Fruit fly (Drosophila melanogaster) whole organism, embryonic: ENCODE data around the gene wisp.

Experiments used
- Awh ChIP-seq: fragments of 200-800 bp; sonication (Bioruptor generic); IDR thresholded peaks from 2 replicates; pipeline ENCODE4, ENCODE4 v1.3.6; 2022; ENCODE audit warnings: missing biosample characterization, missing genetic modification characterization
- CG10274 ChIP-seq: fragments of 200-800 bp; sonication (Bioruptor generic); optimal IDR thresholded peaks from 3 replicates; lab custom pipeline; 2017; ENCODE audit warnings: missing biosample characterization, mild to moderate bottlenecking, missing genetic modification characterization
- CG10543 ChIP-seq: fragments of 200-800 bp; sonication (Bioruptor generic); optimal IDR thresholded peaks from 3 replicates; lab custom pipeline; 2017; ENCODE audit warnings: missing biosample characterization, mild to moderate bottlenecking, missing genetic modification characterization, moderate library complexity
- CG13775 ChIP-seq: fragments of 200-800 bp; sonication (Bioruptor generic); optimal IDR thresholded peaks from 3 replicates; lab custom pipeline; 2017; ENCODE audit warnings: missing biosample characterization, mild to moderate bottlenecking, missing genetic modification characterization
- CG15269 ChIP-seq: fragments of 200-800 bp; sonication (Bioruptor generic); optimal IDR thresholded peaks from 2 replicates; lab custom pipeline; 2018; ENCODE audit warnings: missing biosample characterization, mild to moderate bottlenecking, missing genetic modification characterization, moderate library complexity
- CG3163 ChIP-seq: fragments of 200-800 bp; sonication (Bioruptor generic); optimal IDR thresholded peaks from 3 replicates; lab custom pipeline; 2016; ENCODE audit warnings: missing biosample characterization, missing genetic modification characterization
- CG32767 ChIP-seq: fragments of 200-800 bp; sonication (Bioruptor generic); IDR thresholded peaks from 2 replicates; pipeline ENCODE4 v1.3.6; 2022; ENCODE audit warnings: missing biosample characterization, missing genetic modification characterization
- CG43689 ChIP-seq: fragments of 200-800 bp; sonication (Bioruptor generic); IDR thresholded peaks from 2 replicates; pipeline ENCODE4 v1.3.6; 2022; ENCODE audit warnings: missing biosample characterization, missing genetic modification characterization
- CG5245 ChIP-seq: fragments of 200-800 bp; sonication (Bioruptor generic); optimal IDR thresholded peaks from 3 replicates; lab custom pipeline; 2016; ENCODE audit warnings: missing biosample characterization, missing genetic modification characterization
- CG6683 ChIP-seq: fragments of 200-800 bp; sonication (Bioruptor generic); optimal IDR thresholded peaks from 2 replicates; lab custom pipeline; 2017; ENCODE audit warnings: missing biosample characterization, mild to moderate bottlenecking, missing genetic modification characterization, missing genetic modification reagents
- CG7357 ChIP-seq: fragments of 200-800 bp; sonication (Bioruptor generic); IDR thresholded peaks from 3 replicates; pipeline ENCODE4 v1.3.6; 2022; ENCODE audit warnings: missing biosample characterization, missing genetic modification characterization
- CG7928 ChIP-seq: fragments of 200-800 bp; sonication (Bioruptor generic); optimal IDR thresholded peaks from 2 replicates; lab custom pipeline; 2017; ENCODE audit warnings: missing biosample characterization, mild to moderate bottlenecking, missing genetic modification characterization
- CG8765 ChIP-seq: fragments of 200-800 bp; sonication (Bioruptor generic); IDR thresholded peaks from 2 replicates; pipeline ENCODE4 v1.3.6; 2022; ENCODE audit warnings: missing biosample characterization, missing genetic modification characterization
- CG8944 ChIP-seq: fragments of 200-800 bp; sonication (Bioruptor generic); optimal IDR thresholded peaks from 3 replicates; lab custom pipeline; 2016; ENCODE audit warnings: missing biosample characterization, missing genetic modification characterization
- CG9609 ChIP-seq: fragments of 200-800 bp; sonication (Bioruptor generic); optimal IDR thresholded peaks from 3 replicates; lab custom pipeline; 2016; ENCODE audit warnings: missing biosample characterization, missing genetic modification characterization
- CTCF ChIP-seq: fragments of 200-800 bp; sonication (Bioruptor generic); optimal IDR thresholded peaks from 2 replicates; lab custom pipeline; 2017; ENCODE audit warnings: missing biosample characterization, mild to moderate bottlenecking, missing genetic modification characterization, moderate library complexity
- D19A ChIP-seq: fragments of 200-800 bp; optimal IDR thresholded peaks from 3 replicates; lab custom pipeline; 2019; ENCODE audit warnings: missing biosample characterization, mild to moderate bottlenecking, missing genetic modification characterization, moderate library complexity
- D19B ChIP-seq: fragments of 200-800 bp; sonication (Bioruptor generic); optimal IDR thresholded peaks from 2 replicates; lab custom pipeline; 2017; ENCODE audit warnings: missing biosample characterization, mild to moderate bottlenecking, missing genetic modification characterization
- Deaf1 ChIP-seq: fragments of 200-800 bp; optimal IDR thresholded peaks from 3 replicates; lab custom pipeline; 2019; ENCODE audit warnings: missing biosample characterization, mild to moderate bottlenecking, missing genetic modification characterization, moderate library complexity
- Doc2 ChIP-seq: fragments of 200-800 bp; sonication (Bioruptor generic); IDR thresholded peaks from 2 replicates; pipeline ENCODE4 v1.3.6; 2022; ENCODE audit warnings: missing biosample characterization, missing genetic modification characterization
- Fer3 ChIP-seq: fragments of 200-800 bp; sonication (Bioruptor generic); optimal IDR thresholded peaks from 2 replicates; lab custom pipeline; 2018; ENCODE audit warnings: missing biosample characterization, mild to moderate bottlenecking, missing genetic modification characterization, moderate library complexity
- HmgZ ChIP-seq: fragments of 200-800 bp; sonication (Bioruptor generic); optimal IDR thresholded peaks from 2 replicates; lab custom pipeline; 2018; ENCODE audit warnings: missing biosample characterization, mild to moderate bottlenecking, missing genetic modification characterization
- Neu2 ChIP-seq: fragments of 200-800 bp; sonication (Bioruptor generic); optimal IDR thresholded peaks from 3 replicates; lab custom pipeline; 2016; ENCODE audit warnings: missing biosample characterization, missing genetic modification characterization, borderline replicate concordance
- Poxn ChIP-seq: fragments of 200-800 bp; sonication (Bioruptor generic); IDR thresholded peaks from 2 replicates; pipeline ENCODE4 v1.3.6; 2022; ENCODE audit warnings: missing biosample characterization, missing genetic modification characterization
- Sry-β ChIP-seq: fragments of 200-800 bp; sonication (Bioruptor generic); optimal IDR thresholded peaks from 2 replicates; lab custom pipeline; 2018; ENCODE audit warnings: missing biosample characterization, mild to moderate bottlenecking, missing genetic modification characterization, moderate library complexity
- al ChIP-seq: fragments of 200-800 bp; sonication (Bioruptor generic); IDR thresholded peaks from 2 replicates; pipeline ENCODE4 v1.3.6; 2022; ENCODE audit warnings: missing biosample characterization, missing genetic modification characterization
- aop ChIP-seq: fragments of 200-800 bp; sonication (Bioruptor generic); IDR thresholded peaks from 2 replicates; pipeline ENCODE4 v1.3.6; 2022; ENCODE audit warnings: missing biosample characterization, missing genetic modification characterization
- bab2 ChIP-seq: fragments of 200-800 bp; sonication (Bioruptor generic); optimal IDR thresholded peaks from 2 replicates; lab custom pipeline; 2016; ENCODE audit warnings: missing biosample characterization, missing genetic modification characterization
- bowl ChIP-seq: fragments of 200-800 bp; sonication (Bioruptor generic); IDR thresholded peaks from 2 replicates; pipeline ENCODE4 v1.3.6; 2022; ENCODE audit warnings: missing biosample characterization, missing genetic modification characterization
- cas ChIP-seq: fragments of 200-800 bp; sonication (Bioruptor generic); IDR thresholded peaks from 2 replicates; pipeline ENCODE4 v1.3.6; 2022; ENCODE audit warnings: missing biosample characterization, missing genetic modification characterization
- dmrt11E ChIP-seq: fragments of 200-800 bp; sonication (Bioruptor generic); optimal IDR thresholded peaks from 3 replicates; lab custom pipeline; 2018; ENCODE audit warnings: missing biosample characterization, mild to moderate bottlenecking, missing genetic modification characterization, moderate library complexity
- ems ChIP-seq: fragments of 200-800 bp; sonication (Bioruptor generic); optimal IDR thresholded peaks from 3 replicates; lab custom pipeline; 2016; ENCODE audit warnings: missing biosample characterization, missing genetic modification characterization
- en ChIP-seq: fragments of 200-800 bp; sonication (Bioruptor generic); optimal IDR thresholded peaks from 2 replicates; lab custom pipeline; 2016; ENCODE audit warnings: missing biosample characterization, missing genetic modification characterization
- esg ChIP-seq: fragments of 200-800 bp; sonication (Bioruptor generic); conservative IDR thresholded peaks from 2 replicates; pipeline ENCODE4 v1.3.6; 2022; ENCODE audit warnings: missing biosample characterization, missing genetic modification characterization
- fd102C ChIP-seq: fragments of 200-800 bp; sonication (Bioruptor generic); optimal IDR thresholded peaks from 2 replicates; lab custom pipeline; 2018; ENCODE audit warnings: missing biosample characterization, mild to moderate bottlenecking, missing genetic modification characterization, moderate library complexity
- gce ChIP-seq: fragments of 200-800 bp; sonication (Bioruptor generic); IDR thresholded peaks from 3 replicates; pipeline ENCODE4 v1.3.6; 2022; ENCODE audit warnings: missing biosample characterization, missing genetic modification characterization
- gt ChIP-seq: fragments of 200-800 bp; sonication (Bioruptor generic); IDR thresholded peaks from 2 replicates; pipeline ENCODE4 v1.3.6; 2022; ENCODE audit warnings: missing biosample characterization, missing genetic modification characterization
- hb ChIP-seq: fragments of 200-800 bp; sonication (Bioruptor generic); IDR thresholded peaks from 3 replicates; pipeline ENCODE4 v1.3.6; 2022; ENCODE audit warnings: missing biosample characterization, missing genetic modification characterization; ENCODE audit not compliant: partially characterized antibody
- hbn ChIP-seq: fragments of 200-800 bp; sonication (Bioruptor generic); IDR thresholded peaks from 2 replicates; pipeline ENCODE4 v1.3.6; 2022; ENCODE audit warnings: missing biosample characterization, missing genetic modification characterization; ENCODE audit not compliant: partially characterized antibody
- jing ChIP-seq: fragments of 200-800 bp; sonication (Bioruptor generic); optimal IDR thresholded peaks from 2 replicates; lab custom pipeline; 2018; ENCODE audit warnings: missing biosample characterization, mild to moderate bottlenecking, missing genetic modification characterization
- lov ChIP-seq, 2 experiments: fragments of 200-800 bp in 1 of 2; fragments of >200 bp in 1 of 2; sonication (Bioruptor generic) in 1 of 2; IDR thresholded peaks in 1 of 2; optimal IDR thresholded peaks in 1 of 2; 2 replicates in 1 of 2; 3 replicates in 1 of 2; pipeline versions ENCODE4 v1.3.6 to Lab custom; 2017 to 2022; ENCODE audit warnings: missing biosample characterization in 1 of 2, missing genetic modification characterization in 1 of 2
- mirr ChIP-seq: fragments of 200-800 bp; sonication (Bioruptor generic); optimal IDR thresholded peaks from 3 replicates; lab custom pipeline; 2018; ENCODE audit warnings: missing biosample characterization, mild to moderate bottlenecking, missing genetic modification characterization
- pan ChIP-seq, 4 experiments: fragments of >200 bp in 3 of 4; fragments of 200-800 bp in 1 of 4; sonication (Bioruptor generic) in 1 of 4; optimal IDR thresholded peaks in 3 of 4; IDR thresholded peaks in 1 of 4; 2 replicates each; pipeline versions ENCODE4 v1.3.6 to Lab custom; 2017 to 2022; ENCODE audit warnings: missing biosample characterization in 2 of 4, missing genetic modification characterization in 2 of 4, mixed read lengths in 1 of 4
- row ChIP-seq: fragments of 200-800 bp; sonication (Bioruptor generic); IDR thresholded peaks from 3 replicates; pipeline ENCODE4 v1.3.6; 2022; ENCODE audit warnings: missing biosample characterization, missing genetic modification characterization
- seq ChIP-seq: fragments of 200-800 bp; sonication (Bioruptor generic); IDR thresholded peaks from 2 replicates; pipeline ENCODE4 v1.3.6; 2022; ENCODE audit warnings: missing biosample characterization, missing genetic modification characterization
- sqz ChIP-seq: fragments of 200-800 bp; sonication (Bioruptor generic); optimal IDR thresholded peaks from 3 replicates; lab custom pipeline; 2018; ENCODE audit warnings: missing biosample characterization, mild to moderate bottlenecking, missing genetic modification characterization
- tll ChIP-seq, 2 experiments: fragments of 200-800 bp in 1 of 2; fragments of >200 bp in 1 of 2; sonication (Bioruptor generic) in 1 of 2; optimal IDR thresholded peaks; 2 replicates each; lab custom pipeline; 2017 to 2019; ENCODE audit warnings: missing biosample characterization in 2 of 2, missing genetic modification characterization in 2 of 2, mild to moderate bottlenecking in 1 of 2, moderate library complexity in 1 of 2
- ttk ChIP-seq: fragments of 200-800 bp; sonication (Bioruptor generic); IDR thresholded peaks from 2 replicates; pipeline ENCODE4 v2.1.2; 2022; ENCODE audit warnings: missing biosample characterization, missing genetic modification characterization
- wdn ChIP-seq: fragments of 200-800 bp; sonication (Bioruptor generic); IDR thresholded peaks from 2 replicates; pipeline ENCODE4 v1.3.6; 2022; ENCODE audit warnings: missing biosample characterization, missing genetic modification characterization
- yki ChIP-seq: fragments of >200 bp; optimal IDR thresholded peaks from 3 replicates; lab custom pipeline; 2018

The wisp gene

dm6 chrX:11915154-11915593 is 21.4 kb downstream of the wisp start (continued):
- peak; percentile 58; the same call in 1 of the 2 replicates for TF ChIP-seq bowl (GFP tag; lab: Robert Waterston, UW)
- peak; percentile 72 for TF ChIP-seq CG8765 (GFP tag; lab: Robert Waterston, UW)
- peak; percentile 84 for TF ChIP-seq ttk
- peak; percentile 94 for TF ChIP-seq CG10543 (GFP tag; lab: Kevin White, UChicago)
- peak; percentile 84 for TF ChIP-seq seq (GFP tag; lab: Robert Waterston, UW)
- TF ChIP-seq CG15269 (tag; lab: Kevin White, UChicago) = peak; percentile 94
- no peak for TF ChIP-seq lov (optimal IDR thresholded peaks at IDR 0.05; lab: Kevin White, UChicago)
- TF ChIP-seq lov (GFP tag; IDR thresholded peaks at IDR 0.05; lab: Robert Waterston, UW) = peak; percentile 59; the same call in 1 of the 3 replicates
- peak; percentile 82 for TF ChIP-seq HmgZ (tag; lab: Kevin White, UChicago)
- no peak for TF ChIP-seq pan (optimal IDR thresholded peaks at IDR 0.05; lab: Kevin White, UChicago)
- TF ChIP-seq pan (GFP tag; optimal IDR thresholded peaks at IDR 0.05 in 1 of 2, IDR thresholded peaks at IDR 0.05 in 1 of 2) = peak in 1 of 2 experiments; percentile 91
- peak; percentile 28 for TF ChIP-seq CTCF (GFP tag; lab: Kevin White, UChicago)
- peak; percentile 22 for TF ChIP-seq bab2 (GFP tag; lab: Kevin White, UChicago)
- peak; percentile 64; the same call in 1 of the 2 replicates for TF ChIP-seq cas (GFP tag; lab: Robert Waterston, UW)
- TF ChIP-seq Poxn (GFP tag; lab: Robert Waterston, UW) = peak; percentile 51
- TF ChIP-seq CG3163 (GFP tag; lab: Kevin White, UChicago) = no peak
- TF ChIP-seq CG43689 (GFP tag; lab: Robert Waterston, UW) = 0 out of 2 replicates have a peak, but pooled peaks have one; percentile 4
- peak; percentile 71; the same call in 2 of the 3 replicates for TF ChIP-seq gce (GFP tag; lab: Robert Waterston, UW)
- no peak for TF ChIP-seq Neu2 (GFP tag; lab: Kevin White, UChicago)
- TF ChIP-seq Awh (GFP tag; lab: Robert Waterston, UW) = peak; percentile 74
- peak; percentile 91 for TF ChIP-seq row (GFP tag; lab: Robert Waterston, UW)
- peak; percentile 11 for TF ChIP-seq CG5245 (GFP tag; lab: Kevin White, UChicago)
- peak; percentile 96 for TF ChIP-seq dmrt11E
- peak; percentile 65 for TF ChIP-seq jing (GFP tag; lab: Kevin White, UChicago)
- TF ChIP-seq fd102C (GFP tag; lab: Kevin White, UChicago) = peak; percentile 54
- TF ChIP-seq Deaf1 (tag; lab: Kevin White, UChicago) = peak; percentile 73
- TF ChIP-seq esg (GFP tag; lab: Robert Waterston, UW) = peak; percentile 86
- peak; percentile 33 for TF ChIP-seq Sry-β (GFP tag; lab: Kevin White, UChicago)
- peak; percentile 76 for TF ChIP-seq CG6683 (GFP tag; lab: Kevin White, UChicago)
- TF ChIP-seq gt (GFP tag; lab: Robert Waterston, UW) = peak; percentile 74
- peak in 1 of 2 experiments; percentile 38 for TF ChIP-seq tll (GFP tag; optimal IDR thresholded peaks at IDR 0.05; lab: Kevin White, UChicago)
- TF ChIP-seq aop (GFP tag; lab: Robert Waterston, UW) = 0 out of 2 replicates have a peak, but pooled peaks have one; percentile 46
- peak; percentile 90 for TF ChIP-seq CG13775
- peak; percentile 93 for TF ChIP-seq CG32767 (GFP tag; lab: Robert Waterston, UW)
- no peak for TF ChIP-seq hb (GFP tag; lab: Robert Waterston, UW)
- TF ChIP-seq en (GFP tag; lab: Kevin White, UChicago) = no peak
- peak; percentile 71 for TF ChIP-seq D19B (GFP tag; lab: Kevin White, UChicago)
- no peak for TF ChIP-seq CG9609 (GFP tag; lab: Kevin White, UChicago)
- peak; percentile 84 for TF ChIP-seq sqz (GFP tag; lab: Kevin White, UChicago)
- TF ChIP-seq Fer3 (tag; lab: Kevin White, UChicago) = peak; percentile 86
- peak; percentile 87 for TF ChIP-seq CG7357
- no peak for TF ChIP-seq CG8944 (GFP tag; lab: Kevin White, UChicago)
- peak; percentile 57 for TF ChIP-seq CG7928 (GFP tag; lab: Kevin White, UChicago)
- TF ChIP-seq wdn (GFP tag; lab: Robert Waterston, UW) = no peak
- peak; percentile 44 for TF ChIP-seq ems (GFP tag; lab: Kevin White, UChicago)
- TF ChIP-seq al (GFP tag; lab: Robert Waterston, UW) = peak; percentile 82
- no peak for TF ChIP-seq Doc2 (GFP tag; lab: Robert Waterston, UW)
- no peak for TF ChIP-seq yki (lab: Kevin White, UChicago)
- TF ChIP-seq hbn (GFP tag; lab: Robert Waterston, UW) = no peak
- peak; percentile 48 for TF ChIP-seq mirr (GFP tag; lab: Kevin White, UChicago)
- peak; percentile 64 for TF ChIP-seq CG10274 (GFP tag; lab: Kevin White, UChicago)
- peak; percentile 90 for TF ChIP-seq D19A (tag; lab: Kevin White, UChicago)
